Worm (Caenorhabditis elegans) whole organism, mixed stage, embryonic: Measurements from ENCODE around the gene K02D3.1.

Source experiments
- M03D4.4 ChIP-seq: sonication (generic microtip); optimal IDR thresholded peaks from 2 replicates; lab custom pipeline; 2017; ENCODE audit warnings: mild to moderate bottlenecking, missing genetic modification characterization, missing compliant biosample characterization
- bed-3 ChIP-seq: fragments of 200-800 bp; sonication (Bioruptor generic); optimal IDR thresholded peaks from 3 replicates; lab custom pipeline; 2018; ENCODE audit warnings: mild to moderate bottlenecking, missing genetic modification characterization, moderate library complexity, missing compliant biosample characterization
- blmp-1 ChIP-seq: fragments of 150-350 bp; optimal IDR thresholded peaks from 2 replicates; lab custom pipeline; 2014; ENCODE audit warnings: missing biosample characterization, missing genetic modification characterization
- ceh-39 ChIP-seq: fragments of 150-350 bp; optimal IDR thresholded peaks from 2 replicates; lab custom pipeline; 2014; ENCODE audit warnings: missing biosample characterization, missing genetic modification characterization
- ceh-43 ChIP-seq: fragments of 200-800 bp; sonication (Bioruptor generic); optimal IDR thresholded peaks from 2 replicates; lab custom pipeline; 2018; ENCODE audit warnings: mild to moderate bottlenecking, missing genetic modification characterization, moderate library complexity, missing compliant biosample characterization
- ceh-83 ChIP-seq: fragments of 200-800 bp; sonication (Bioruptor generic); optimal IDR thresholded peaks from 2 replicates; lab custom pipeline; 2018; ENCODE audit warnings: mild to moderate bottlenecking, missing genetic modification characterization, missing compliant biosample characterization
- ces-1 ChIP-seq: fragments of 150-350 bp; optimal IDR thresholded peaks from 2 replicates; lab custom pipeline; 2014; ENCODE audit warnings: missing biosample characterization, missing genetic modification reagents, missing genetic modification characterization
- cnd-1 ChIP-seq: fragments of 200-800 bp; sonication (Bioruptor generic); optimal IDR thresholded peaks from 2 replicates; lab custom pipeline; 2018; ENCODE audit warnings: mild to moderate bottlenecking, missing genetic modification characterization, missing compliant biosample characterization
- drap-1 ChIP-seq: fragments of 200-800 bp; sonication (Bioruptor generic); optimal IDR thresholded peaks from 3 replicates; lab custom pipeline; 2018; ENCODE audit warnings: mild to moderate bottlenecking, missing genetic modification characterization, missing compliant biosample characterization
- elt-1 ChIP-seq: sonication (generic microtip); optimal IDR thresholded peaks from 2 replicates; lab custom pipeline; 2017; ENCODE audit warnings: missing genetic modification characterization, mild to moderate bottlenecking, missing compliant biosample characterization, antibody characterized with exemption, moderate library complexity, borderline replicate concordance; ENCODE audit not compliant: insufficient read depth
- elt-3 ChIP-seq: fragments of 150-350 bp; optimal IDR thresholded peaks from 2 replicates; lab custom pipeline; 2014; ENCODE audit warnings: missing biosample characterization, missing genetic modification characterization
- flh-1 ChIP-seq: fragments of 200-800 bp; sonication (Bioruptor generic); optimal IDR thresholded peaks from 2 replicates; lab custom pipeline; 2018; ENCODE audit warnings: mild to moderate bottlenecking, missing genetic modification characterization, moderate library complexity, missing compliant biosample characterization
- ham-2 ChIP-seq: fragments of 200-800 bp; sonication (Bioruptor generic); optimal IDR thresholded peaks from 2 replicates; lab custom pipeline; 2018; ENCODE audit warnings: mild to moderate bottlenecking, missing genetic modification characterization, missing compliant biosample characterization
- hlh-1 ChIP-seq: fragments of 150-350 bp; optimal IDR thresholded peaks from 2 replicates; lab custom pipeline; 2014; ENCODE audit warnings: missing biosample characterization, missing genetic modification reagents, missing genetic modification characterization
- lin-13 ChIP-seq: fragments of 150-350 bp; optimal IDR thresholded peaks from 2 replicates; lab custom pipeline; 2014; ENCODE audit warnings: missing biosample characterization, missing genetic modification characterization
- lin-32 ChIP-seq: fragments of 200-800 bp; sonication (Bioruptor generic); optimal IDR thresholded peaks from 2 replicates; lab custom pipeline; 2018; ENCODE audit warnings: mild to moderate bottlenecking, missing genetic modification characterization, missing compliant biosample characterization
- lsy-2 ChIP-seq: fragments of 150-350 bp; optimal IDR thresholded peaks from 2 replicates; lab custom pipeline; 2014; ENCODE audit warnings: missing biosample characterization, missing genetic modification characterization
- mab-5 ChIP-seq: fragments of 150-350 bp; optimal IDR thresholded peaks from 2 replicates; lab custom pipeline; 2014; ENCODE audit warnings: missing biosample characterization, missing genetic modification characterization
- mep-1 ChIP-seq: fragments of 150-350 bp; optimal IDR thresholded peaks from 2 replicates; lab custom pipeline; 2017; ENCODE audit warnings: missing biosample characterization, missing genetic modification reagents, missing genetic modification characterization, inconsistent platforms
- mls-2 ChIP-seq: sonication (generic microtip); optimal IDR thresholded peaks from 2 replicates; lab custom pipeline; 2016; ENCODE audit warnings: mild to moderate bottlenecking, missing genetic modification characterization, moderate library complexity, missing compliant biosample characterization
- nhr-12 ChIP-seq: fragments of 150-350 bp; optimal IDR thresholded peaks from 2 replicates; lab custom pipeline; 2014; ENCODE audit warnings: missing biosample characterization, missing genetic modification characterization
- nhr-2 ChIP-seq: fragments of 150-350 bp; optimal IDR thresholded peaks from 2 replicates; lab custom pipeline; 2014; ENCODE audit warnings: missing biosample characterization, missing genetic modification characterization
- nhr-237 ChIP-seq: fragments of 150-350 bp; optimal IDR thresholded peaks from 2 replicates; lab custom pipeline; 2014; ENCODE audit warnings: missing biosample characterization, missing genetic modification characterization
- nhr-28 ChIP-seq: fragments of 150-350 bp; optimal IDR thresholded peaks from 2 replicates; lab custom pipeline; 2014; ENCODE audit warnings: missing biosample characterization, missing genetic modification characterization
- nhr-76 ChIP-seq: sonication (generic microtip); optimal IDR thresholded peaks from 2 replicates; lab custom pipeline; 2017; ENCODE audit warnings: missing biosample characterization, missing genetic modification characterization
- pha-4 ChIP-seq: fragments of 150-350 bp; optimal IDR thresholded peaks from 2 replicates; lab custom pipeline; 2018; ENCODE audit warnings: missing biosample characterization, missing genetic modification reagents, missing genetic modification characterization
- sem-2 ChIP-seq: fragments of 200-800 bp; sonication (Bioruptor generic); optimal IDR thresholded peaks from 2 replicates; lab custom pipeline; 2018; ENCODE audit warnings: mild to moderate bottlenecking, missing genetic modification characterization, missing compliant biosample characterization
- snpc-4 ChIP-seq: fragments of 150-350 bp; optimal IDR thresholded peaks from 2 replicates; lab custom pipeline; 2014; ENCODE audit warnings: missing biosample characterization, missing genetic modification characterization
- sptf-1 ChIP-seq: sonication (generic microtip); optimal IDR thresholded peaks from 2 replicates; lab custom pipeline; 2017; ENCODE audit warnings: mild to moderate bottlenecking, missing genetic modification characterization, moderate library complexity, missing compliant biosample characterization
- tbx-8 ChIP-seq: fragments of 200-800 bp; sonication (Bioruptor generic); optimal IDR thresholded peaks from 2 replicates; lab custom pipeline; 2018; ENCODE audit warnings: mild to moderate bottlenecking, missing genetic modification characterization, moderate library complexity, missing compliant biosample characterization
- unc-120 ChIP-seq: sonication (generic microtip); optimal IDR thresholded peaks from 2 replicates; lab custom pipeline; 2017; ENCODE audit warnings: missing genetic modification characterization, missing compliant biosample characterization; ENCODE audit not compliant: poor library complexity, severe bottlenecking
- unc-39 ChIP-seq: fragments of 150-350 bp; optimal IDR thresholded peaks from 2 replicates; lab custom pipeline; 2014; ENCODE audit warnings: missing biosample characterization, missing genetic modification characterization
- unc-62 ChIP-seq: fragments of 150-350 bp; optimal IDR thresholded peaks from 2 replicates; lab custom pipeline; 2014; ENCODE audit warnings: missing biosample characterization, missing genetic modification reagents, missing genetic modification characterization
- zip-8 ChIP-seq: fragments of 150-350 bp; optimal IDR thresholded peaks from 2 replicates; lab custom pipeline; 2014; ENCODE audit warnings: missing biosample characterization, missing genetic modification characterization
- ztf-11 ChIP-seq: fragments of 150-350 bp; optimal IDR thresholded peaks from 2 replicates; lab custom pipeline; 2014; ENCODE audit warnings: missing biosample characterization, missing genetic modification characterization

The K02D3.1 gene

ce11 chrX:13687655-13688054 lies 19.1 kb upstream of the K02D3.1 start, which contains the start of gene adm-2:
TSS of gene adm-2 (plus strand) at chrX:13687955.
- TF ChIP-seq ztf-11 (tag; lab: Kevin White, UChicago) (no peak), hlh-1 (no peak), lin-13 (tag; lab: Kevin White, UChicago) (no peak), ceh-39 (no peak), lsy-2 (tag; lab: Kevin White, UChicago) (no peak), ceh-83 (GFP tag; lab: Kevin White, UChicago) (no peak), tbx-8 (GFP tag; lab: Kevin White, UChicago) (no peak), unc-39 (tag; lab: Kevin White, UChicago) (no peak), unc-120 (no peak), mls-2 (tag; lab: Kevin White, UChicago) (no peak), sem-2 (GFP tag; lab: Kevin White, UChicago) (no peak), snpc-4 (tag; lab: Kevin White, UChicago) (no peak), unc-62 (GFP tag; lab: Kevin White, UChicago) (no peak), bed-3 (no peak)
- TF ChIP-seq, all 35 proteins: peak for 0

ce11 chrX:13690333-13690732 lies 16.4 kb upstream of the K02D3.1 start:
- no peak for TF ChIP-seq cnd-1
- TF ChIP-seq nhr-237 (tag; lab: Kevin White, UChicago) = no peak
- no peak for TF ChIP-seq pha-4 (tag; lab: Kevin White, UChicago)
- TF ChIP-seq elt-1 (tag; lab: Kevin White, UChicago) = no peak
- TF ChIP-seq mls-2 (tag; lab: Kevin White, UChicago) = no peak
- TF ChIP-seq nhr-28 (tag; lab: Kevin White, UChicago) = no peak
- TF ChIP-seq lsy-2 (tag; lab: Kevin White, UChicago) = no peak
- no peak for TF ChIP-seq nhr-76
- no peak for TF ChIP-seq ztf-11 (tag; lab: Kevin White, UChicago)
- TF ChIP-seq unc-120 = no peak
- no peak for TF ChIP-seq tbx-8 (GFP tag; lab: Kevin White, UChicago)
- no peak for TF ChIP-seq nhr-12 (tag; lab: Kevin White, UChicago)
- TF ChIP-seq M03D4.4 (tag; lab: Kevin White, UChicago) = no peak
- no peak for TF ChIP-seq hlh-1
- no peak for TF ChIP-seq ham-2
- no peak for TF ChIP-seq lin-13 (tag; lab: Kevin White, UChicago)
- TF ChIP-seq sem-2 (GFP tag; lab: Kevin White, UChicago) = no peak
- no peak for TF ChIP-seq nhr-2 (tag; lab: Kevin White, UChicago)
- no peak for TF ChIP-seq drap-1 (GFP tag; lab: Kevin White, UChicago)
- TF ChIP-seq, all 35 proteins: peak for 0

- peak; percentile 50 for TF ChIP-seq ces-1
- no peak for TF ChIP-seq hlh-1
- TF ChIP-seq elt-3 (tag; lab: Kevin White, UChicago) = no peak
Observed at ce11 chrX:13696152-13696551, 10.6 kb upstream of the K02D3.1 start.

DNA sequence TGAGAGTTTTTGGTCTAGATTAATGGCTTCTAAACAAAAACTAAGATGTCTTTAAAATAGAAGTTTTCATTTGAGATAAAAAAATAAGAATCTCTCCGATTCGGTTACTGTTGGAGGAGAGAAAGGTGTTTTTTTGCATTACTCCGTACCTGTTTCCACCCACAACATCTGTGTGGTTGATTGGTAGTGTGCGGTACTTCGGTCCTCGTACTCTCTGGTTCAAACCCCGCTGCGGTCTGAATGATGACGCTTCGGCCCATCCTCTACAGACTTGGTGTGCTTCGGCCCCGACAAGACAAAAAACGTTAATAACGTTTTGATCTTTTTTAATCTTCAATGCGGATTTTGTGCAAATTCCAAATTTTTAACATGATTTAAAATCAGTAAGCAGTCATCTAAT lies 9.2 kb upstream of the K02D3.1 start:
- TF ChIP-seq ces-1 (no peak), unc-120 (no peak), mab-5 (tag; lab: Kevin White, UChicago) (no peak), blmp-1 (tag; lab: Kevin White, UChicago) (no peak), nhr-2 (tag; lab: Kevin White, UChicago) (no peak)

DNA sequence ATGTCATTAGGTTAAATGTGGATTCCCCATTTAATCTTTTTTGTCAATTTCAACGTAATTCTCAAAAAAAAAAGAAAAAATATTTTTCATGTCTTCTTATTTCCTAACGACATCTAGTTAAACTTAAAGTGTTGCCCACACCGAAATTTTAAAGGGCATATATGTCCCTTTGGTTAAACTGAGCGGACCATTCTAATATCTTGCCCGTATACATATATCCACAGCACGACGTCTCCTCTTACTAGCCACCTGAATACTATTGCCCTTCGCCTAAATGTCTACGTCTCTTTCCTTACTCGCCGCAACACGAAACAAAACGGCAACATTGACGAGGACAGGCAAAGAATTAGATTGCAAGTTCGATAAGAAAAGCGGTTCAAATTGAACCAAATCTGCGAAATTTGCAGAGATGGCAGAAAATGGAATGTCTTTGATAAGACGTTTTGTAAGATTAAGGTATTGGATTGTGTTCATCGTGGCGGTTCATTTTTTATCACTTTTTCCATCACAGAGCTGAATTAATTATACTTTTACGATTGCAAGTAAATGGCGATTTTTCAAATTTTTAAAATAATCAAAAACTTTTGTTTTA lies 6.0 kb upstream of the K02D3.1 start:
- peak; percentile 94 for TF ChIP-seq hlh-1
- TF ChIP-seq nhr-237 (tag; lab: Kevin White, UChicago) = peak; percentile 100
- peak; percentile 95 for TF ChIP-seq elt-3 (tag; lab: Kevin White, UChicago)
- peak; percentile 37 for TF ChIP-seq nhr-2 (tag; lab: Kevin White, UChicago)
- peak; percentile 90 for TF ChIP-seq ztf-11 (tag; lab: Kevin White, UChicago)
- TF ChIP-seq pha-4 (tag; lab: Kevin White, UChicago) = peak; percentile 99
- TF ChIP-seq ceh-83 (GFP tag; lab: Kevin White, UChicago) = peak; percentile 55
- TF ChIP-seq bed-3 = no peak
- TF ChIP-seq cnd-1 = peak; percentile 88
- peak; percentile 82 for TF ChIP-seq nhr-76
- TF ChIP-seq lin-32 = peak; percentile 30
- no peak for TF ChIP-seq snpc-4 (tag; lab: Kevin White, UChicago)
- peak; percentile 91 for TF ChIP-seq drap-1 (GFP tag; lab: Kevin White, UChicago)
- TF ChIP-seq ceh-39 = peak; percentile 94
- TF ChIP-seq nhr-28 (tag; lab: Kevin White, UChicago) = peak; percentile 89
- TF ChIP-seq elt-1 (tag; lab: Kevin White, UChicago) = peak; percentile 88
- peak; percentile 90 for TF ChIP-seq sptf-1 (tag; lab: Kevin White, UChicago)
- peak; percentile 54 for TF ChIP-seq M03D4.4 (tag; lab: Kevin White, UChicago)
- peak; percentile 95 for TF ChIP-seq unc-62 (GFP tag; lab: Kevin White, UChicago)
- TF ChIP-seq lsy-2 (tag; lab: Kevin White, UChicago) = peak; percentile 90
- TF ChIP-seq flh-1 (GFP tag; lab: Kevin White, UChicago) = no peak
- peak; percentile 79 for TF ChIP-seq mls-2 (tag; lab: Kevin White, UChicago)
- TF ChIP-seq zip-8 (tag; lab: Kevin White, UChicago) = no peak
- peak; percentile 96 for TF ChIP-seq mep-1 (tag; lab: Kevin White, UChicago)
- TF ChIP-seq unc-120 = peak; percentile 89
- no peak for TF ChIP-seq sem-2 (GFP tag; lab: Kevin White, UChicago)
- peak; percentile 98 for TF ChIP-seq lin-13 (tag; lab: Kevin White, UChicago)
- peak; percentile 87 for TF ChIP-seq nhr-12 (tag; lab: Kevin White, UChicago)
- no peak for TF ChIP-seq ham-2
- peak; percentile 97 for TF ChIP-seq unc-39 (tag; lab: Kevin White, UChicago)
- no peak for TF ChIP-seq blmp-1 (tag; lab: Kevin White, UChicago)
- no peak for TF ChIP-seq ceh-43 (GFP tag; lab: Kevin White, UChicago)
- peak; percentile 99 for TF ChIP-seq ces-1
- TF ChIP-seq mab-5 (tag; lab: Kevin White, UChicago) = peak; percentile 95
- no peak for TF ChIP-seq tbx-8 (GFP tag; lab: Kevin White, UChicago)
- TF ChIP-seq, all 35 proteins: peak for 26
